Fruit fly (Drosophila melanogaster) whole organism: ENCODE measurements around the gene CG6432.

Experiments used
- CG8478 ChIP-seq: fragments of >200 bp; optimal IDR thresholded peaks from 2 replicates; lab custom pipeline; 2018; ENCODE audit warnings: inconsistent platforms
- Dll ChIP-seq: fragments of >200 bp; optimal IDR thresholded peaks from 2 replicates; lab custom pipeline; 2017
- EcR ChIP-seq, 2 experiments: fragments of >200 bp; optimal IDR thresholded peaks; 2 replicates each; lab custom pipeline; 2017; ENCODE audit warnings: missing biosample characterization in 2 of 2, missing genetic modification characterization in 2 of 2, missing genetic modification reagents in 2 of 2
- pan ChIP-seq: fragments of >200 bp; optimal IDR thresholded peaks from 2 replicates; lab custom pipeline; 2017
- psq ChIP-seq: fragments of >200 bp; optimal IDR thresholded peaks from 2 replicates; lab custom pipeline; 2017
- usp ChIP-seq: fragments of >200 bp; optimal IDR thresholded peaks from 2 replicates; lab custom pipeline; 2017; ENCODE audit warnings: missing biosample characterization, missing genetic modification characterization, mixed read lengths

- TF ChIP-seq psq = no peak
- no peak for TF ChIP-seq pan
- TF ChIP-seq EcR (GFP tag; optimal IDR thresholded peaks at IDR 0.05; lab: Kevin White, UChicago) = no peak
- no peak for TF ChIP-seq CG8478 (lab: Kevin White, UChicago)
- no peak for TF ChIP-seq Dll (lab: Kevin White, UChicago)
- TF ChIP-seq usp (GFP tag; lab: Kevin White, UChicago) = no peak
These were observed 49.6 kb upstream of the CG6432 start for dm6 chr3R:24287157-24287556.
